Worm (Caenorhabditis elegans): ENCODE measurements around the gene F22B5.10.

F22B5.10 gene

DNA sequence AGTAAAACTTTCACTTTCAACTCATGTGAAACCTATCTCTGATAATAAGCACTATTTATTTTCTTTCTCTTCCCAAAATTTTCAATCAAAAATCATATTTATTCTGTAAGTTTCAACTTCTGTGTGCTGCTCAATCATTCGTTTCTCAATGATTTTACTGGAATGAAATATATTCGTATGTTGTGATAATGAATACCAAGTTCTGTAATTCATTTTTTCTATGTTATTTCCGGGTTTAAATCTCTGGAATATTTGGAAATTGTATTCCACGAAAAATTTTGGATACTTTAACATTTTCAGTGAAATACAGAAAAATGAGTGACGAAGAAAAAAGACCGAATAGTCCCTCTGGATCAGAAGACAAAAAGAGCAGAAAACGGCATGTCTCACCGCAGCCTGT, 835 bp downstream of the F22B5.10 start, which contains the start of gene M05D6.2:
Gene M05D6.2 (plus strand): TSS at position 301 of the 400 bp plus-strand sequence.
- no peak for TF ChIP-seq ets-4 (GFP tag; optimal IDR thresholded peaks at IDR 0.05)
- no peak for TF ChIP-seq attf-5 (GFP tag; optimal IDR thresholded peaks at IDR 0.05)
- TF ChIP-seq mel-28 (tag; optimal IDR thresholded peaks at IDR 0.05; ENCODE audit: borderline replicate concordance) = no peak
- 0 out of 2 replicates have a peak, but pooled peaks have one; percentile 50 for TF ChIP-seq hsf-1 (GFP tag; IDR thresholded peaks at IDR 0.05)
- no peak for TF ChIP-seq zfh-2 (GFP tag; conservative IDR thresholded peaks at IDR 0.05)
- TF ChIP-seq F22D6.2 (tag; optimal IDR thresholded peaks at IDR 0.05) = no peak

- TF ChIP-seq ceh-58 (GFP tag; IDR thresholded peaks at IDR 0.05) (no peak), snpc-1.1 (tag; optimal IDR thresholded peaks at IDR 0.05; ENCODE audit: insufficient read depth) (no peak), pha-4 (tag; optimal IDR thresholded peaks at IDR 0.05) (no peak), hlh-12 (tag; optimal IDR thresholded peaks at IDR 0.05) (no peak)
Observed at ce11 chrII:8471139-8471538, 4.2 kb downstream of the F22B5.10 start, which contains the start of gene M05D6.8. TSS of gene M05D6.8 (minus strand) at chrII:8471239.

DNA sequence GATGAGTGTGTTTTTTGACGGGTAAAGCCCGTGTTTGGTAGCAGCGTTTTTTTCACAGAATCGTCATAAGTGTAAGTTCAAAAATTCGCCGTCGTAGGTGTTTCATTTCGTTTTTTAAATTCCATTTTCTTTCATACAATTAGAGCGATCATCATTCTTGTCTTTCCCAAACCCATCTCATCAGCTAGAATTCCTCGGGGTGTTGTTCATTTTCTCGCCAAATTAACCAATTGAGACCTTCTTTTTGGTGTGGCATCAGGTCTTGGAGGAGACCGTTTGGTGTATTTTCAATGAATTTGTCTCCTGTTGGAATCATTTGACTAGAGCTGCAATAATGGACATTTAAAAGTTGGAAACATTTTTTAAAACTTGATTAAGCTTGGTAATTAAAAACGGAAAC, 5.9 kb downstream of the F22B5.10 start:
- TF ChIP-seq pbrm-1 (GFP tag; IDR thresholded peaks at IDR 0.05) (no peak), F57C9.4 (tag; optimal IDR thresholded peaks at IDR 0.05) (no peak), cebp-1 (GFP tag; IDR thresholded peaks at IDR 0.05) (no peak), cebp-1 (tag; optimal IDR thresholded peaks at IDR 0.05) (no peak), Y56A3A.18 (GFP tag; IDR thresholded peaks at IDR 0.05) (no peak), hmg-1.2 (GFP tag; IDR thresholded peaks at IDR 0.05) (no peak), sea-2 (GFP tag; IDR thresholded peaks at IDR 0.05) (no peak), ccch-3 (GFP tag; optimal IDR thresholded peaks at IDR 0.05) (no peak), ceh-91 (GFP tag; IDR thresholded peaks at IDR 0.05) (no peak), tbp1 (GFP tag; optimal IDR thresholded peaks at IDR 0.05) (no peak), madf-3 (GFP tag; IDR thresholded peaks at IDR 0.05) (no peak)

ce11 chrII:8475306-8475822, 8.4 kb downstream of the F22B5.10 start, which contains the start of the genes M05D6.1 and M05D6.3:
TSS of gene M05D6.1 (minus strand) at chrII:8475406.
TSS of gene M05D6.3 (plus strand) at chrII:8475772.
- TF ChIP-seq snpc-1.3 (tag; optimal IDR thresholded peaks at IDR 0.05; ENCODE audit: insufficient read depth) (no peak), ceh-27 (GFP tag; optimal IDR thresholded peaks at IDR 0.05) (no peak), F57C9.4 (tag; optimal IDR thresholded peaks at IDR 0.05) (no peak), snpc-3.4 (tag; optimal IDR thresholded peaks at IDR 0.05) (no peak), bed-2 (GFP tag; IDR thresholded peaks at IDR 0.05) (no peak), bed-1 (GFP tag; IDR thresholded peaks at IDR 0.05) (no peak), ztf-26 (tag; optimal IDR thresholded peaks at IDR 0.05) (no peak), F37B4.10 (GFP tag; IDR thresholded peaks at IDR 0.05) (no peak), tlf-1 (GFP tag; optimal IDR thresholded peaks at IDR 0.05) (no peak), F23B12.7 (tag; optimal IDR thresholded peaks at IDR 0.05; ENCODE audit: insufficient read depth) (no peak), F39B2.1 (GFP tag; IDR thresholded peaks at IDR 0.05) (no peak), dox-1 (GFP tag; IDR thresholded peaks at IDR 0.05) (no peak), D2030.7 (GFP tag; IDR thresholded peaks at IDR 0.05) (no peak), ceh-100 (GFP tag; IDR thresholded peaks at IDR 0.05) (no peak), nfya-2 (GFP tag; IDR thresholded peaks at IDR 0.05) (no peak), lsy-27 (tag; optimal IDR thresholded peaks at IDR 0.05; ENCODE audit: borderline replicate concordance, insufficient read depth) (no peak)

Data from whole organism, young adult.